Worm (Caenorhabditis elegans): Measurements from ENCODE around the gene der-2.

The der-2 gene

DNA sequence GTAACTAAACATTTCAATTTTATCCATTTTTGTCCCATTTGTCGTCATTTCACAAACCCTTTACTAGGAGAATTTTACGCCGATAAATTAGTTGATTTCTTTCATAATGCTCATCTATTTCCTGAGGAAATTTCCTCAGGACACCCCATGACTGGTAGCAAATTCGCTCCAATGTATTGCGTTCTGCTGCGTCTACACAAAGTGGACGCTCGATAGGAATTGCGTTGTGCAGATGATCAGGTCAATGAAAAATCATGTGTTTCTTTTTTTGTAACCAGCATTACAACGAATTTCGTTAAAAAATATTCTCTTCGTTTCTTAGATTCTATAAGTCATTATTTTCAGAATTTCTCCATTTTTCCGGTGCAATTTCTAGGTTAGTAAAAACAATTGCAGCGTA lies 41.1 kb downstream of the der-2 start, which contains the start of gene epg-4 (continued):
- peak; percentile 33 for TF ChIP-seq dve-1 (tag; optimal IDR thresholded peaks at IDR 0.05; ENCODE audit: insufficient read depth)
- TF ChIP-seq F49E8.2 (tag; optimal IDR thresholded peaks at IDR 0.05; ENCODE audit: borderline replicate concordance): no peak
- no peak for TF ChIP-seq F10B5.3 (tag; optimal IDR thresholded peaks at IDR 0.05)
- peak; percentile 80 for TF ChIP-seq nhr-77 (tag; optimal IDR thresholded peaks at IDR 0.05)
- peak; percentile 76 for TF ChIP-seq ama-1 (optimal IDR thresholded peaks at IDR 0.05)
- no peak for TF ChIP-seq set-16 (GFP tag; IDR thresholded peaks at IDR 0.05)

DNA sequence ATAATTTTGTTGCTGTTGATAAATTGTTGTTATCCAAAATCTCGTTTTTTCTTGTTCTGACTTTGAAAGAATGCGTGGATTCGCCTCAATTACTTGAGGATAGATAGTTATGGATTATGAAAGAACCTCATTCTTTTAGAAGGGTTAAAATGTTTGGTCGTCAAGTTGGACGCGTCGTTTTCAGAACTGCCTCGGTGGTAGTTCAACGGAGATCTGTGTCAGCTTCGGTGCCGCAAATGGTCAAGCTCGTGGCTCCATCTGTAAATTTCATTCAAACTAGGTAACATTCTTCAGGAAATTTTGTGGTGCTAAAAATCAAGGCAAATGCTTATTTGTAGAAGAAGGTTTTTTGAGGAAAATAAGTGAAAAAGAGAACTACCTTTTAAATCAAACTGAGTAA lies 42.3 kb downstream of the der-2 start, which contains the start of gene ndab-2:
Gene ndab-2 (plus strand): TSS at position 140 of the 400 bp plus-strand sequence.
- TF ChIP-seq dmd-9 (GFP tag; IDR thresholded peaks at IDR 0.05): no peak
- TF ChIP-seq madf-5 (GFP tag; IDR thresholded peaks at IDR 0.05): 0 out of 4 replicates have a peak, but pooled peaks have one; percentile 23 to 55
- peak; percentile 67; the same call in 1 of the 2 replicates for TF ChIP-seq egl-43 (GFP tag; IDR thresholded peaks at IDR 0.05)
- TF ChIP-seq mes-2 (tag; optimal IDR thresholded peaks at IDR 0.05; ENCODE audit: poor library complexity, severe bottlenecking): peak; percentile 34
- TF ChIP-seq snpc-1.2 (GFP tag; IDR thresholded peaks at IDR 0.05): peak; percentile 56; the same call in 1 of the 2 replicates
- 0 out of 2 replicates have a peak, but pooled peaks have one; percentile 39 for TF ChIP-seq ctbp-1 (GFP tag; IDR thresholded peaks at IDR 0.05)
- TF ChIP-seq pha-4 (GFP tag; IDR thresholded peaks at IDR 0.05): peak; percentile 52
- TF ChIP-seq pha-4 (tag; optimal IDR thresholded peaks at IDR 0.05): no peak
- TF ChIP-seq set-16 (GFP tag; IDR thresholded peaks at IDR 0.05): no peak
- peak in 1 of 2 experiments; percentile 17 for TF ChIP-seq unc-62 (GFP tag; optimal IDR thresholded peaks at IDR 0.05 in 1 of 2)
- no peak for TF ChIP-seq unc-62 (tag; optimal IDR thresholded peaks at IDR 0.05)
- no peak for TF ChIP-seq T20F7.1 (GFP tag; optimal IDR thresholded peaks at IDR 0.05)
- peak; percentile 82 for TF ChIP-seq ama-1 (optimal IDR thresholded peaks at IDR 0.05)
- TF ChIP-seq lim-7 (GFP tag; IDR thresholded peaks at IDR 0.05): no peak; the same call in 1 of the 2 replicates
- TF ChIP-seq Y48G9A.11 (GFP tag; IDR thresholded peaks at IDR 0.05): peak; percentile 51; the same call in 1 of the 2 replicates
- TF ChIP-seq lin-38 (GFP tag; IDR thresholded peaks at IDR 0.05): peak; percentile 53
- peak in 1 of 2 experiments; percentile 14 for TF ChIP-seq lsy-2 (tag; optimal IDR thresholded peaks at IDR 0.05)
- peak; percentile 69; the same call in 1 of the 2 replicates for TF ChIP-seq Y105C5A.15 (GFP tag; IDR thresholded peaks at IDR 0.05)

DNA sequence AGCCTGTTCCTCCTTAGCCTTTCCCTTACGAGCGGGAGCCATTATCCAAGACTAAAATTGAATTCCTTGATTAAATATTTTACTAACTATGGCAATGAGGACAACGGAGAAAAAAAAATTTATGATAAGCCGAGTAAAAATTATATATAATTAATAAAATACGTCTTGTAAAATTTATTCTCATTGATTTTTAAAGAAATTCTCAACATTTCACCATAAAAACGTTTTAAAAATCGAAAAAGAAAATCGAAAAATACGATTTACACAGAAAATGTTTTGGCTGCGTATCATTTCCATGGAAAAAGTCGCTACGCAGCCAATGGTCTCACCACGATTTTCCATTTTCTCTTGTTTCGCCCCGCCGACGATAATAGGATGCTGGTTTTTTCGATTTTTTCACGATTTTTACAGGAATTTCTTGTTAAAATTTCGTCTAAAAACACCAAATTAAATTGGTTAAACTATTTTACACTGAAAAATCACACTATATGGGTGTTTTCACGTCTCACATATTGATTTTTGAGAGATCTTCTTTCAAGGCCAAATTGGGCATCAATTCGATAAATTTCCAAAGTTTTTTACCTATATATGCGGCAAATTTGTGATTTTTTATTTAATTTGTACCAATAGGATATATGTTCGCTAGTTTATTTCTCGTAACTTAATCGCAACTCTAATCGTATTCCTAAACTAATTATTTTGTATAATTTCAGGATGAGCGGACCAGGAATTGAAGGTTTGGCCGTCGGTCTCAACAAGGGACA lies 43.2 kb downstream of the der-2 start, which contains the start of the genes rps-14 and rpl-36:
Gene rps-14 (minus strand): TSS at position 51 of the 764 bp plus-strand sequence.
Gene rpl-36 (plus strand): TSS at position 714 of the 764 bp plus-strand sequence.
- TF ChIP-seq daf-8 (GFP tag; IDR thresholded peaks at IDR 0.05) (no peak), hlh-11 (tag; optimal IDR thresholded peaks at IDR 0.05) (peak; percentile 80), nhr-42 (GFP tag; IDR thresholded peaks at IDR 0.05) (peak; percentile 53; the same call in 1 of the 2 replicates), ZK337.2 (GFP tag; IDR thresholded peaks at IDR 0.05) (no peak), unc-130 (GFP tag; optimal IDR thresholded peaks at IDR 0.05) (no peak), daf-19 (GFP tag; conservative IDR thresholded peaks at IDR 0.05) (no peak), spr-1 (tag; optimal IDR thresholded peaks at IDR 0.05) (peak; percentile 65), nhr-76 (tag; optimal IDR thresholded peaks at IDR 0.05) (no peak), fkh-10 (GFP tag; optimal IDR thresholded peaks at IDR 0.05) (peak; percentile 49), ces-1 (GFP tag; optimal IDR thresholded peaks at IDR 0.05) (peak; percentile 12), daf-12 (tag; optimal IDR thresholded peaks at IDR 0.05) (no peak), pha-4 (GFP tag; IDR thresholded peaks at IDR 0.05) (peak; percentile 35; the same call in 1 of the 2 replicates), pha-4 (tag; optimal IDR thresholded peaks at IDR 0.05) (peak; percentile 92), lin-13 (GFP tag; optimal IDR thresholded peaks at IDR 0.05) (peak; percentile 60), T20F7.1 (GFP tag; optimal IDR thresholded peaks at IDR 0.05) (peak; percentile 90), php-3 (GFP tag; IDR thresholded peaks at IDR 0.05) (no peak), F26F4.8 (GFP tag; conservative IDR thresholded peaks at IDR 0.05) (no peak), jun-1 (tag; optimal IDR thresholded peaks at IDR 0.05) (peak; percentile 21), cey-2 (tag; optimal IDR thresholded peaks at IDR 0.05; ENCODE audit: borderline replicate concordance, insufficient read depth) (no peak), ama-1 (optimal IDR thresholded peaks at IDR 0.05) (peak; percentile 71), zip-11 (GFP tag; IDR thresholded peaks at IDR 0.05) (no peak), lir-3 (tag; optimal IDR thresholded peaks at IDR 0.05) (no peak), nhr-28 (tag; optimal IDR thresholded peaks at IDR 0.05) (peak; percentile 64), D1046.2 (GFP tag; IDR thresholded peaks at IDR 0.05) (no peak), ceh-20 (GFP tag; IDR thresholded peaks at IDR 0.05) (peak; percentile 63; the same call in 1 of the 2 replicates), lsy-2 (tag; optimal IDR thresholded peaks at IDR 0.05) (peak; percentile 43 to 96), vab-7 (GFP tag; IDR thresholded peaks at IDR 0.05) (no peak), lin-38 (GFP tag; IDR thresholded peaks at IDR 0.05) (peak; percentile 86), mdt-29 (GFP tag; IDR thresholded peaks at IDR 0.05) (no peak)
